Worm (Caenorhabditis elegans): Measurements from ENCODE around the gene uev-2.
A peak's percentile ranks its signal among the peaks of the same experiment; 100 is the strongest.

The uev-2 gene

DNA sequence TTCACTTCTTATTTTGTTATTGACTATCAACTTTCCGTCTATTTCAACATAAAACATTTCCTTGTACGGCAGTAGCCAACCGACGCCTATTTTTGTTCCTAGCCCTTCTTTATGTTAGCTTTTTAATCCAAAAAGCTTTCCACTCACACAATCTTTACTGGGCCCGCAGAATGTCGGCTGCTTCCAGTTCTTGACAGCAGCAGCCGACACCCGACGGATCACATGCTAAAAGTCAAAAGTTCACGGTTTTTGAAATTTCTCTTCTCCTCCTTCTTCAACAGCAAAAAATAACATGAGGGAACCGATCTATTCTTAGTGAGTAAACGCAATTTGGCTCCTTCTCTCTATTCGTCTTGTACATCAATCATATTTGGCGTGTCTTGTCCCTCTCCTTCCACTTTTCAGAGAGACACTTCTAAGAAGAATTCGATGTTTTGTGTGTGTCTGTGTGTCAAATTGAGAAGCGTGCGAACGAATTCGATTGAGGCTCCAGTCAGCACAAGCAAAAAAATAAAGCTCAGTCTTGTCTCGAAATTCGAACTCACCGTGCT is 49.6 kb downstream of the uev-2 start:
- TF ChIP-seq lin-14 (GFP tag; optimal IDR thresholded peaks at IDR 0.05) (peak; percentile 69), ceh-82 (tag; optimal IDR thresholded peaks at IDR 0.05) (no peak), sup-37 (GFP tag; optimal IDR thresholded peaks at IDR 0.05) (no peak), unc-86 (tag; optimal IDR thresholded peaks at IDR 0.05) (no peak), irx-1 (tag; optimal IDR thresholded peaks at IDR 0.05) (no peak), xbp-1 (tag; optimal IDR thresholded peaks at IDR 0.05) (no peak), pag-3 (tag; optimal IDR thresholded peaks at IDR 0.05; ENCODE audit: borderline replicate concordance, insufficient read depth) (no peak), alr-1 (tag; optimal IDR thresholded peaks at IDR 0.05; ENCODE audit: borderline replicate concordance) (no peak), sox-4 (tag; optimal IDR thresholded peaks at IDR 0.05) (no peak), ces-1 (GFP tag; optimal IDR thresholded peaks at IDR 0.05) (peak; percentile 45), fkh-10 (GFP tag; optimal IDR thresholded peaks at IDR 0.05) (peak; percentile 89), aha-1 (tag; optimal IDR thresholded peaks at IDR 0.05) (no peak), lin-15B (tag; optimal IDR thresholded peaks at IDR 0.05) (no peak), lin-39 (tag; optimal IDR thresholded peaks at IDR 0.05) (no peak), snpc-4 (tag; optimal IDR thresholded peaks at IDR 0.05) (peak; percentile 87)
